Fruit fly (Drosophila melanogaster): ENCODE data around the gene GAA1.
A peak's percentile ranks its signal among the peaks of the same experiment; 100 is the strongest.

The GAA1 gene

DNA sequence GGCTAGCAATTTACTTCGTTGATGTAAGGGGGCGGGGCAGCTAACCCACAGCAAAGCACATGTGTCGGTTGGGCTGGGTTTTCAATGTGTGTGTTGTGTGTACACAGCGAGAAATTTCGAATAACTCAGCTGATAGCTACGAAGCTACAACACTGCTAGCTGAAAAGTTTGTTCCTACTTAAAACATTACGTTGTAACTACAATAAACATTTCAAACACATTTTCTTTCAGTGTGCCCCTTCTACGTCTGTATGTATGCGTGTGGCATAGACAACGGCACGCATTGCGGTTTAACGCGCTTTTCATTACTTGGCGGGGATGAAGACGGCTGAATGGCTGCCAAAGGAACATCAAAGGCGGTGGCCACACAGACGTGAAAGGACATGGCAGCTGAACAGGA, 25.6 kb downstream of the GAA1 start (continued):
- no peak for TF ChIP-seq btn (GFP tag; optimal IDR thresholded peaks at IDR 0.05)
- peak; percentile 4 for TF ChIP-seq bab2 (GFP tag; optimal IDR thresholded peaks at IDR 0.05)
- TF ChIP-seq Dip2 (GFP tag; IDR thresholded peaks at IDR 0.05) = no peak
- no peak for TF ChIP-seq BtbVII (GFP tag; optimal IDR thresholded peaks at IDR 0.05)
- no peak for TF ChIP-seq Myb (GFP tag; optimal IDR thresholded peaks at IDR 0.05)
- TF ChIP-seq zfh1 (GFP tag; IDR thresholded peaks at IDR 0.05) = peak; percentile 43; the same call in 1 of the 3 replicates
- no peak for TF ChIP-seq CG17829 (tag; optimal IDR thresholded peaks at IDR 0.05)
- no peak for TF ChIP-seq Ravus (GFP tag; IDR thresholded peaks at IDR 0.05)
- no peak for TF ChIP-seq CG15073 (GFP tag; optimal IDR thresholded peaks at IDR 0.05)
- no peak for TF ChIP-seq Gsc (GFP tag; IDR thresholded peaks at IDR 0.05)
- peak; percentile 64; the same call in 2 of the 3 replicates for TF ChIP-seq ci (GFP tag; IDR thresholded peaks at IDR 0.05)
- no peak for TF ChIP-seq nau (GFP tag; optimal IDR thresholded peaks at IDR 0.05)
- TF ChIP-seq ftz-f1 (GFP tag; optimal IDR thresholded peaks at IDR 0.05) = no peak
- no peak for TF ChIP-seq C15 (GFP tag; IDR thresholded peaks at IDR 0.05)
- TF ChIP-seq fru (optimal IDR thresholded peaks at IDR 0.05) = no peak
- TF ChIP-seq Antp (GFP tag; optimal IDR thresholded peaks at IDR 0.05) = peak; percentile 22
- no peak for TF ChIP-seq tin (GFP tag; optimal IDR thresholded peaks at IDR 0.05)
- no peak for TF ChIP-seq CG8944 (GFP tag; optimal IDR thresholded peaks at IDR 0.05)
- peak; percentile 37 for TF ChIP-seq grau (tag; optimal IDR thresholded peaks at IDR 0.05)
- TF ChIP-seq ind (GFP tag; optimal IDR thresholded peaks at IDR 0.05) = peak; percentile 6
- TF ChIP-seq amos (GFP tag; IDR thresholded peaks at IDR 0.05; ENCODE audit: partially characterized antibody) = no peak
- TF ChIP-seq CG6765 (GFP tag; optimal IDR thresholded peaks at IDR 0.05) = no peak
- peak; percentile 38; the same call in 1 of the 2 replicates for TF ChIP-seq CG11247 (GFP tag; IDR thresholded peaks at IDR 0.05)
- peak; percentile 16; the same call in 1 of the 2 replicates for TF ChIP-seq NFAT (GFP tag; IDR thresholded peaks at IDR 0.05)
- no peak for TF ChIP-seq Pdp1 (GFP tag; optimal IDR thresholded peaks at IDR 0.05)
- TF ChIP-seq CG12942 (GFP tag; optimal IDR thresholded peaks at IDR 0.05) = no peak
- TF ChIP-seq CG31388 (GFP tag; optimal IDR thresholded peaks at IDR 0.05) = no peak
- TF ChIP-seq CG10147 (GFP tag; optimal IDR thresholded peaks at IDR 0.05) = no peak
- peak; percentile 62 for TF ChIP-seq lab (GFP tag; optimal IDR thresholded peaks at IDR 0.05)
- no peak for TF ChIP-seq gfzf (GFP tag; optimal IDR thresholded peaks at IDR 0.05)
- no peak for TF ChIP-seq CG13123 (GFP tag; optimal IDR thresholded peaks at IDR 0.05)
- no peak for TF ChIP-seq exex (tag; optimal IDR thresholded peaks at IDR 0.05)
- TF ChIP-seq CG43689 (GFP tag; IDR thresholded peaks at IDR 0.05) = no peak
- TF ChIP-seq CG14667 (GFP tag; IDR thresholded peaks at IDR 0.05) = peak; percentile 29; the same call in 1 of the 2 replicates
- TF ChIP-seq CG10959 (GFP tag; IDR thresholded peaks at IDR 0.05) = no peak
- no peak for TF ChIP-seq pros (GFP tag; optimal IDR thresholded peaks at IDR 0.05)
- TF ChIP-seq esg (GFP tag; conservative IDR thresholded peaks at IDR 0.05) = no peak; the same call in 1 of the 2 replicates
- no peak for TF ChIP-seq CrebB (tag; optimal IDR thresholded peaks at IDR 0.05)
- no peak for TF ChIP-seq sima (GFP tag; optimal IDR thresholded peaks at IDR 0.05)
- TF ChIP-seq CG18011 (GFP tag; optimal IDR thresholded peaks at IDR 0.05) = no peak
- no peak for TF ChIP-seq pho (GFP tag; optimal IDR thresholded peaks at IDR 0.05)
- TF ChIP-seq MBD-R2 (GFP tag; IDR thresholded peaks at IDR 0.05) = 0 out of 2 replicates have a peak, but pooled peaks have one; percentile 12
- no peak for TF ChIP-seq MESR4 (GFP tag; optimal IDR thresholded peaks at IDR 0.05)
- no peak for TF ChIP-seq CG4328 (GFP tag; optimal IDR thresholded peaks at IDR 0.05)
- no peak for TF ChIP-seq cas (GFP tag; IDR thresholded peaks at IDR 0.05)
- TF ChIP-seq E2f1 (GFP tag; IDR thresholded peaks at IDR 0.05) = peak; percentile 42; the same call in 1 of the 2 replicates
- TF ChIP-seq en (GFP tag; optimal IDR thresholded peaks at IDR 0.05) = no peak
- peak; percentile 2 for TF ChIP-seq cg (GFP tag; optimal IDR thresholded peaks at IDR 0.05)
- TF ChIP-seq Hmx (GFP tag; optimal IDR thresholded peaks at IDR 0.05) = no peak
- peak; percentile 25 for TF ChIP-seq bcd (GFP tag; optimal IDR thresholded peaks at IDR 0.05)
- TF ChIP-seq ro (GFP tag; IDR thresholded peaks at IDR 0.05) = no peak
- TF ChIP-seq eyg (GFP tag; optimal IDR thresholded peaks at IDR 0.05) = no peak
- peak; percentile 35 for TF ChIP-seq lilli (GFP tag; optimal IDR thresholded peaks at IDR 0.05)

Measured in whole organism, embryonic.